Worm (Caenorhabditis elegans) whole organism, young adult: ENCODE measurements around the gene Y77E11A.8.

ENCODE experiments used
- B0261.1 ChIP-seq: sonication (generic microtip); optimal IDR thresholded peaks from 2 replicates; lab custom pipeline; 2016; ENCODE audit warnings: mild to moderate bottlenecking, missing genetic modification characterization, moderate library complexity, missing compliant biosample characterization
- C17E4.6 ChIP-seq: fragments of 200-800 bp; sonication (Bioruptor generic); IDR thresholded peaks from 2 replicates; pipeline ENCODE4 v1.3.6; 2022; ENCODE audit warnings: missing genetic modification reagents, missing genetic modification characterization, missing compliant biosample characterization
- D2030.7 ChIP-seq: fragments of 200-800 bp; sonication (Bioruptor generic); IDR thresholded peaks from 2 replicates; pipeline ENCODE4 v1.3.6; 2022; ENCODE audit warnings: missing genetic modification reagents, missing genetic modification characterization, missing compliant biosample characterization
- F49E8.2 ChIP-seq: sonication (generic microtip); optimal IDR thresholded peaks from 3 replicates; lab custom pipeline; 2017; ENCODE audit warnings: missing genetic modification characterization, mild to moderate bottlenecking, missing compliant biosample characterization, antibody characterized with exemption, moderate library complexity; ENCODE audit not compliant: insufficient read depth
- F52B5.7 ChIP-seq: sonication (generic microtip); optimal IDR thresholded peaks from 2 replicates; lab custom pipeline; 2016; ENCODE audit warnings: mild to moderate bottlenecking, missing genetic modification characterization, missing compliant biosample characterization
- F57C9.4 ChIP-seq: sonication (generic microtip); optimal IDR thresholded peaks from 2 replicates; lab custom pipeline; 2017; ENCODE audit warnings: mild to moderate bottlenecking, missing genetic modification characterization, missing compliant biosample characterization
- K12H6.12 ChIP-seq: fragments of 200-800 bp; sonication (Bioruptor generic); optimal IDR thresholded peaks from 2 replicates; lab custom pipeline; 2018; ENCODE audit warnings: mild to moderate bottlenecking, missing genetic modification characterization, missing compliant biosample characterization
- Y53G8AR.9 ChIP-seq: fragments of 200-800 bp; sonication (Bioruptor generic); conservative IDR thresholded peaks from 2 replicates; pipeline ENCODE4 v1.3.6; 2022; ENCODE audit warnings: missing genetic modification reagents, missing genetic modification characterization, missing compliant biosample characterization
- ZK185.1 ChIP-seq: sonication (generic microtip); optimal IDR thresholded peaks from 2 replicates; lab custom pipeline; 2016; ENCODE audit warnings: mild to moderate bottlenecking, missing genetic modification characterization, missing compliant biosample characterization; ENCODE audit not compliant: poor library complexity, severe bottlenecking
- akir-1 ChIP-seq: fragments of 200-800 bp; sonication (Bioruptor generic); optimal IDR thresholded peaks from 2 replicates; lab custom pipeline; 2018; ENCODE audit warnings: mild to moderate bottlenecking, missing genetic modification characterization, moderate library complexity, missing compliant biosample characterization
- athp-1 ChIP-seq: sonication (generic microtip); optimal IDR thresholded peaks from 2 replicates; lab custom pipeline; 2017; ENCODE audit warnings: mild to moderate bottlenecking, missing genetic modification characterization, missing compliant biosample characterization
- attf-5 ChIP-seq: fragments of 200-800 bp; sonication (Bioruptor generic); optimal IDR thresholded peaks from 2 replicates; lab custom pipeline; 2018; ENCODE audit warnings: mild to moderate bottlenecking, missing genetic modification characterization, missing compliant biosample characterization
- bed-1 ChIP-seq: fragments of 200-800 bp; sonication (Bioruptor generic); IDR thresholded peaks from 2 replicates; pipeline ENCODE4 v1.3.6; 2022; ENCODE audit warnings: missing genetic modification reagents, missing genetic modification characterization, missing compliant biosample characterization
- ccch-3 ChIP-seq: fragments of 200-800 bp; sonication (Bioruptor generic); optimal IDR thresholded peaks from 2 replicates; lab custom pipeline; 2018; ENCODE audit warnings: mild to moderate bottlenecking, missing genetic modification characterization, missing compliant biosample characterization
- cebp-2 ChIP-seq: fragments of 200-800 bp; sonication (Bioruptor generic); IDR thresholded peaks from 2 replicates; pipeline ENCODE4 v1.3.6; 2022; ENCODE audit warnings: missing genetic modification characterization, missing compliant biosample characterization
- ceh-27 ChIP-seq: fragments of 200-800 bp; sonication (Bioruptor generic); optimal IDR thresholded peaks from 2 replicates; lab custom pipeline; 2018; ENCODE audit warnings: mild to moderate bottlenecking, missing genetic modification characterization, moderate library complexity, missing compliant biosample characterization
- ceh-40 ChIP-seq: fragments of 200-800 bp; sonication (Bioruptor generic); IDR thresholded peaks from 2 replicates; pipeline ENCODE4 v1.3.6; 2022; ENCODE audit warnings: missing genetic modification characterization, missing compliant biosample characterization
- chd-7 ChIP-seq: sonication (generic microtip); optimal IDR thresholded peaks from 2 replicates; lab custom pipeline; 2016; ENCODE audit warnings: mild to moderate bottlenecking, missing genetic modification characterization, moderate library complexity, missing compliant biosample characterization
- efl-1 ChIP-seq: fragments of 150-350 bp; optimal IDR thresholded peaks from 2 replicates; lab custom pipeline; 2014; ENCODE audit warnings: missing biosample characterization, missing genetic modification reagents, missing genetic modification characterization
- egl-18 ChIP-seq: fragments of 200-800 bp; sonication (Bioruptor generic); IDR thresholded peaks from 2 replicates; pipeline ENCODE4 v1.3.6; 2022; ENCODE audit warnings: missing genetic modification reagents, missing genetic modification characterization, missing compliant biosample characterization
- egl-44 ChIP-seq: fragments of 200-800 bp; sonication (Bioruptor generic); IDR thresholded peaks from 2 replicates; pipeline ENCODE4 v1.3.6; 2022; ENCODE audit warnings: missing genetic modification reagents, missing genetic modification characterization, missing compliant biosample characterization
- fkh-3 ChIP-seq: sonication (generic microtip); optimal IDR thresholded peaks from 2 replicates; lab custom pipeline; 2016; ENCODE audit warnings: mild to moderate bottlenecking, missing genetic modification characterization, missing compliant biosample characterization
- hmg-20 ChIP-seq: fragments of 200-800 bp; sonication (Bioruptor generic); IDR thresholded peaks from 2 replicates; pipeline ENCODE4 v1.3.6; 2022; ENCODE audit warnings: missing genetic modification reagents, missing genetic modification characterization, missing compliant biosample characterization
- lag-1 ChIP-seq: fragments of 200-800 bp; sonication (Bioruptor generic); IDR thresholded peaks from 2 replicates; pipeline ENCODE4 v1.3.6; 2022; ENCODE audit warnings: missing genetic modification reagents, missing genetic modification characterization, missing compliant biosample characterization
- let-526 ChIP-seq: fragments of 200-800 bp; sonication (Bioruptor generic); IDR thresholded peaks from 2 replicates; pipeline ENCODE4 v1.3.6; 2022; ENCODE audit warnings: missing genetic modification reagents, missing genetic modification characterization, missing compliant biosample characterization
- let-607 ChIP-seq, 2 experiments: fragments of 200-800 bp in 1 of 2; sonication (Bioruptor generic) in 1 of 2; sonication (generic microtip) in 1 of 2; optimal IDR thresholded peaks; 2 replicates each; lab custom pipeline; 2016 to 2018; ENCODE audit warnings: mild to moderate bottlenecking in 2 of 2, missing compliant biosample characterization in 2 of 2, missing genetic modification characterization in 2 of 2, moderate library complexity in 2 of 2, missing genotype in 1 of 2
- lin-26 ChIP-seq: fragments of 200-800 bp; sonication (Bioruptor generic); IDR thresholded peaks from 2 replicates; pipeline ENCODE4 v1.3.6; 2022; ENCODE audit warnings: missing genetic modification reagents, missing genetic modification characterization, missing compliant biosample characterization
- lsl-1 ChIP-seq: fragments of 200-800 bp; sonication (Bioruptor generic); optimal IDR thresholded peaks from 2 replicates; lab custom pipeline; 2018; ENCODE audit warnings: mild to moderate bottlenecking, missing genetic modification characterization, moderate library complexity, missing compliant biosample characterization
- mcd-1 ChIP-seq: fragments of 200-800 bp; sonication (Bioruptor generic); IDR thresholded peaks from 2 replicates; pipeline ENCODE4 v1.3.6; 2022; ENCODE audit warnings: missing genetic modification reagents, missing genetic modification characterization, missing compliant biosample characterization
- nfya-2 ChIP-seq: fragments of 200-800 bp; sonication (Bioruptor generic); IDR thresholded peaks from 2 replicates; pipeline ENCODE4 v1.3.6; 2022; ENCODE audit warnings: missing genetic modification reagents, missing genetic modification characterization, missing compliant biosample characterization
- nhr-80 ChIP-seq: sonication (generic microtip); optimal IDR thresholded peaks from 2 replicates; lab custom pipeline; 2016; ENCODE audit warnings: missing genetic modification characterization, missing compliant biosample characterization
- rcor-1 ChIP-seq: fragments of 200-800 bp; sonication (Bioruptor generic); IDR thresholded peaks from 2 replicates; pipeline ENCODE4 v1.3.6; 2022; ENCODE audit warnings: missing genetic modification reagents, missing genetic modification characterization, missing compliant biosample characterization
- rec-8 ChIP-seq, 2 experiments: sonication (generic microtip); optimal IDR thresholded peaks; 2 replicates each; lab custom pipeline; 2016; ENCODE audit warnings: mild to moderate bottlenecking in 2 of 2, missing genetic modification characterization in 2 of 2, missing genetic modification reagents in 2 of 2, missing genotype in 2 of 2, missing biosample characterization in 1 of 2, missing compliant biosample characterization in 1 of 2, moderate library complexity in 1 of 2
- rpc-1 ChIP-seq, 2 experiments: fragments of 150-350 bp in 1 of 2; sonication (generic microtip) in 1 of 2; optimal IDR thresholded peaks; 2 replicates each; lab custom pipeline; 2014 to 2018; ENCODE audit warnings: missing biosample characterization in 1 of 2, missing genetic modification characterization in 1 of 2, missing genetic modification reagents in 1 of 2, missing genotype in 1 of 2
- sdz-38 ChIP-seq: sonication (generic microtip); optimal IDR thresholded peaks from 2 replicates; lab custom pipeline; 2016; ENCODE audit warnings: missing genotype, missing genetic modification characterization, missing compliant biosample characterization
- snpc-3.4 ChIP-seq: sonication (generic microtip); optimal IDR thresholded peaks from 2 replicates; lab custom pipeline; 2017; ENCODE audit warnings: missing genetic modification characterization, mild to moderate bottlenecking, missing compliant biosample characterization, antibody characterized with exemption, moderate library complexity, missing genotype, missing genetic modification reagents
- sptf-2 ChIP-seq: fragments of 200-800 bp; sonication (Bioruptor generic); optimal IDR thresholded peaks from 2 replicates; lab custom pipeline; 2018; ENCODE audit warnings: mild to moderate bottlenecking, missing genetic modification characterization, missing compliant biosample characterization
- tbp1 ChIP-seq: fragments of 200-800 bp; sonication (Bioruptor generic); optimal IDR thresholded peaks from 2 replicates; lab custom pipeline; 2018; ENCODE audit warnings: mild to moderate bottlenecking, missing genetic modification characterization, missing compliant biosample characterization
- ztf-18 ChIP-seq: sonication (generic microtip); optimal IDR thresholded peaks from 2 replicates; lab custom pipeline; 2016; ENCODE audit warnings: missing genotype, mild to moderate bottlenecking, missing genetic modification characterization, missing compliant biosample characterization
- ztf-22 ChIP-seq: fragments of 200-800 bp; sonication (Bioruptor generic); optimal IDR thresholded peaks from 2 replicates; lab custom pipeline; 2018; ENCODE audit warnings: mild to moderate bottlenecking, missing genetic modification characterization, moderate library complexity, missing compliant biosample characterization

Y77E11A.8 gene

DNA sequence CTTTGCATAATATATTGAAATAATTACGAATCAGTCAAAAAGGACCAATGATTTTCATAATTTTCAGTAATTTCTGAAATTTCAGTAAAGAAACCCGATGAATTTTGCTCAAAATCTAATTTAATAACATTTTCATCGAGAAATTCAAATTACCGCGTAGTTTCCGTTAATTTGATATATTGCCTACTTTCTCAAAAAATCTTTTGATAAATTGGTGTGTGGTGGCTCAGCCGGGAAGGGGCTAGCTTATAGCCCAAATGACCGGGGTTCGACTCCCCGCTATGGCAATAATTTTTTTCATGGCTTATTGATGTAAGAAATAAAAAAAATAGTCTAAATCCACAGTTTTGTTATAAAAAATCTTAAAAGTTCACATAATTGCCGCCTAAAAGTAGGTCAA, 17.8 kb downstream of the Y77E11A.8 start:
- no peak for TF ChIP-seq ZK185.1 (tag; lab: Kevin White, UChicago)
- TF ChIP-seq bed-1 (GFP tag; lab: Robert Waterston, UW): no peak
- no peak for TF ChIP-seq chd-7 (tag; lab: Kevin White, UChicago)
- no peak for TF ChIP-seq K12H6.12 (tag; lab: Kevin White, UChicago)
- no peak for TF ChIP-seq rpc-1 (optimal IDR thresholded peaks at IDR 0.05; lab: Kevin White, UChicago)
- peak; percentile 51 for TF ChIP-seq rpc-1 (tag; optimal IDR thresholded peaks at IDR 0.05; lab: Kevin White, UChicago)
- TF ChIP-seq ztf-18 (tag; lab: Kevin White, UChicago): no peak
- TF ChIP-seq let-526 (GFP tag; lab: Robert Waterston, UW): no peak
- TF ChIP-seq tbp1 (GFP tag; lab: Kevin White, UChicago): peak; percentile 75
- TF ChIP-seq, all 124 proteins: peak for 2

ce11 chrIV:1406267-1406666, 18.6 kb downstream of the Y77E11A.8 start, which contains the start of gene spp-31:
Gene spp-31, plus strand, starts transcription at chrIV:1406567.
- TF ChIP-seq egl-18 (GFP tag; lab: Robert Waterston, UW) (no peak), B0261.1 (tag; lab: Kevin White, UChicago) (no peak), ceh-40 (GFP tag; lab: Robert Waterston, UW) (no peak), cebp-2 (GFP tag; lab: Robert Waterston, UW) (no peak), C17E4.6 (GFP tag; lab: Robert Waterston, UW) (no peak), F57C9.4 (no peak), lin-26 (GFP tag; lab: Robert Waterston, UW) (no peak), akir-1 (no peak), nfya-2 (GFP tag; lab: Robert Waterston, UW) (no peak), ccch-3 (GFP tag; lab: Kevin White, UChicago) (no peak), F52B5.7 (tag; lab: Kevin White, UChicago) (no peak), athp-1 (tag; lab: Kevin White, UChicago) (no peak), F49E8.2 (tag; lab: Kevin White, UChicago) (no peak), lag-1 (GFP tag; lab: Robert Waterston, UW) (no peak), fkh-3 (tag; lab: Kevin White, UChicago) (no peak), chd-7 (tag; lab: Kevin White, UChicago) (no peak)
- TF ChIP-seq, all 124 proteins: peak for 0

- TF ChIP-seq nhr-80 (tag; lab: Kevin White, UChicago) (peak; percentile 26), Y53G8AR.9 (GFP tag; lab: Robert Waterston, UW) (no peak), hmg-20 (no peak)
Observed at ce11 chrIV:1405780-1406179, 19.1 kb downstream of the Y77E11A.8 start.

DNA sequence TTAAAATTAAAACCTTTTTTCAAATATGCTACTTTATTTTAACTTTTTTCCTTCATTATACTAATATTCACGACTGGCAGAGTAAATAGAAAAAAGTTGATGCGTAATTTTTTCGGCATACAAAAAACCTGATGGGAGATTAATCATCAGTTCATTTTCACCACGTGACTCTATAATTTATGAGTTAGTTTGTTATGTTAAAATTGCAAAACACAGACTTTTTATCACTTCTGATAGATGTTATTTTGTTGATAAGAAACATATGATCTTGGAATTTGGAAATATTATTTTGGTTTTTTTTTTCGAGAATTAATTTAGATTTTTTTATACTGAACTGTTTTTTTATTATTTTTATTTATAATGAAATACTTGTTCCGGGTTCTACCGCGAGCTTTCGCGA, 20.9 kb downstream of the Y77E11A.8 start:
- TF ChIP-seq rec-8 (tag; optimal IDR thresholded peaks at IDR 0.05; lab: Kevin White, UChicago): no peak
- TF ChIP-seq ceh-27 (GFP tag; lab: Kevin White, UChicago): no peak
- TF ChIP-seq efl-1 (GFP tag; lab: Kevin White, UChicago): no peak
- no peak for TF ChIP-seq ztf-18 (tag; lab: Kevin White, UChicago)
- TF ChIP-seq mcd-1 (GFP tag; lab: Robert Waterston, UW): no peak
- no peak for TF ChIP-seq sptf-2 (GFP tag; lab: Kevin White, UChicago)
- no peak for TF ChIP-seq attf-5 (GFP tag; lab: Kevin White, UChicago)
- no peak for TF ChIP-seq D2030.7 (GFP tag; lab: Robert Waterston, UW)
- TF ChIP-seq Y53G8AR.9 (GFP tag; lab: Robert Waterston, UW): no peak
- no peak for TF ChIP-seq snpc-3.4 (tag; lab: Kevin White, UChicago)
- TF ChIP-seq let-607 (tag; optimal IDR thresholded peaks at IDR 0.05; lab: Kevin White, UChicago): no peak
- no peak for TF ChIP-seq sdz-38
- no peak for TF ChIP-seq lsl-1 (GFP tag; lab: Kevin White, UChicago)
- TF ChIP-seq rcor-1 (GFP tag; lab: Robert Waterston, UW): no peak
- TF ChIP-seq egl-44 (GFP tag; lab: Robert Waterston, UW): no peak
- no peak for TF ChIP-seq ztf-22 (GFP tag; lab: Kevin White, UChicago)
